Fruit fly (Drosophila melanogaster) whole organism, embryonic: ENCODE measurements around the gene Sqor.
A peak's percentile ranks its signal among the peaks of the same experiment; 100 is the strongest.

Experiments
- Atf3 ChIP-seq: fragments of 200-800 bp; sonication (Bioruptor generic); optimal IDR thresholded peaks from 3 replicates; lab custom pipeline; 2016; ENCODE audit warnings: missing biosample characterization, missing genetic modification characterization
- B-H2 ChIP-seq: fragments of 200-800 bp; sonication (Bioruptor generic); optimal IDR thresholded peaks from 2 replicates; lab custom pipeline; 2018; ENCODE audit warnings: missing biosample characterization, mild to moderate bottlenecking, missing genetic modification characterization
- BEAF-32 ChIP-seq: fragments of 200-800 bp; sonication (Bioruptor generic); optimal IDR thresholded peaks from 3 replicates; lab custom pipeline; 2017; ENCODE audit warnings: missing biosample characterization, missing genetic modification characterization, mild to moderate bottlenecking, moderate library complexity, missing genetic modification reagents
- Blimp-1 ChIP-seq: fragments of 200-800 bp; sonication (Bioruptor generic); optimal IDR thresholded peaks from 3 replicates; lab custom pipeline; 2018; ENCODE audit warnings: missing biosample characterization, missing genetic modification characterization, mild to moderate bottlenecking, moderate library complexity, missing genetic modification reagents
- C15 ChIP-seq: fragments of 200-800 bp; sonication (Bioruptor generic); IDR thresholded peaks from 3 replicates; pipeline ENCODE4 v1.3.6; 2022; ENCODE audit warnings: missing biosample characterization, missing genetic modification characterization
- CG1024 ChIP-seq: fragments of 200-800 bp; sonication (Bioruptor generic); IDR thresholded peaks from 2 replicates; pipeline ENCODE4 v1.3.6; 2022; ENCODE audit warnings: missing biosample characterization, missing genetic modification characterization
- CG10366 ChIP-seq: fragments of 200-800 bp; sonication (Bioruptor generic); IDR thresholded peaks from 2 replicates; pipeline ENCODE4 v1.3.6; 2022; ENCODE audit warnings: missing biosample characterization, missing genetic modification characterization
- CG13424 ChIP-seq: fragments of 200-800 bp; sonication (Bioruptor generic); optimal IDR thresholded peaks from 2 replicates; lab custom pipeline; 2019; ENCODE audit warnings: missing biosample characterization, mild to moderate bottlenecking, missing genetic modification characterization, moderate library complexity
- CG13624 ChIP-seq: fragments of 200-800 bp; sonication (Bioruptor generic); optimal IDR thresholded peaks from 2 replicates; lab custom pipeline; 2016; ENCODE audit warnings: missing biosample characterization, missing genetic modification characterization
- CG14050 ChIP-seq: fragments of 200-800 bp; sonication (Bioruptor generic); IDR thresholded peaks from 3 replicates; pipeline ENCODE4 v1.3.6; 2022; ENCODE audit warnings: missing biosample characterization, missing genetic modification characterization
- CG17612 ChIP-seq: fragments of 200-800 bp; sonication (Bioruptor generic); IDR thresholded peaks from 2 replicates; pipeline ENCODE4 v1.3.6; 2022; ENCODE audit warnings: missing biosample characterization, missing genetic modification characterization
- CG18599 ChIP-seq: fragments of 200-800 bp; sonication (Bioruptor generic); optimal IDR thresholded peaks from 3 replicates; lab custom pipeline; 2017; ENCODE audit warnings: missing biosample characterization, missing genetic modification characterization, mild to moderate bottlenecking, moderate library complexity, missing genetic modification reagents
- CG2120 ChIP-seq: fragments of 200-800 bp; sonication (Bioruptor generic); optimal IDR thresholded peaks from 3 replicates; lab custom pipeline; 2016; ENCODE audit warnings: missing biosample characterization, missing genetic modification characterization
- CG2199 ChIP-seq: fragments of 200-800 bp; sonication (Bioruptor generic); IDR thresholded peaks from 3 replicates; pipeline ENCODE4 v1.3.6; 2022; ENCODE audit warnings: missing biosample characterization, missing genetic modification characterization
- CG2678 ChIP-seq: fragments of 200-800 bp; sonication (Bioruptor generic); optimal IDR thresholded peaks from 3 replicates; lab custom pipeline; 2019; ENCODE audit warnings: missing biosample characterization, mild to moderate bottlenecking, missing genetic modification characterization, moderate library complexity
- CG30020 ChIP-seq: fragments of 200-800 bp; optimal IDR thresholded peaks from 2 replicates; lab custom pipeline; 2019; ENCODE audit warnings: missing biosample characterization, mild to moderate bottlenecking, missing genetic modification characterization, moderate library complexity
- CG32532 ChIP-seq: fragments of 200-800 bp; sonication (Bioruptor generic); IDR thresholded peaks from 2 replicates; pipeline ENCODE4 v1.3.6; 2022; ENCODE audit warnings: missing biosample characterization, missing genetic modification characterization
- CG3281 ChIP-seq: fragments of 200-800 bp; sonication (Bioruptor generic); optimal IDR thresholded peaks from 3 replicates; lab custom pipeline; 2017; ENCODE audit warnings: missing biosample characterization, mild to moderate bottlenecking, missing genetic modification characterization
- CG34376 ChIP-seq: fragments of 200-800 bp; sonication (Bioruptor generic); optimal IDR thresholded peaks from 2 replicates; lab custom pipeline; 2018; ENCODE audit warnings: missing biosample characterization, mild to moderate bottlenecking, missing genetic modification characterization
- CG34422 ChIP-seq: fragments of 200-800 bp; sonication (Bioruptor generic); IDR thresholded peaks from 3 replicates; pipeline ENCODE4 v1.3.6; 2022; ENCODE audit warnings: missing biosample characterization, missing genetic modification characterization
- CG6683 ChIP-seq: fragments of 200-800 bp; sonication (Bioruptor generic); optimal IDR thresholded peaks from 2 replicates; lab custom pipeline; 2017; ENCODE audit warnings: missing biosample characterization, mild to moderate bottlenecking, missing genetic modification characterization, missing genetic modification reagents
- CG7372 ChIP-seq: fragments of 200-800 bp; sonication (Bioruptor generic); IDR thresholded peaks from 2 replicates; pipeline ENCODE4 v1.3.6; 2022; ENCODE audit warnings: missing biosample characterization, missing genetic modification characterization
- CG8478 ChIP-seq: fragments of >200 bp; optimal IDR thresholded peaks from 2 replicates; lab custom pipeline; 2018
- CG8765 ChIP-seq: fragments of 200-800 bp; sonication (Bioruptor generic); IDR thresholded peaks from 2 replicates; pipeline ENCODE4 v1.3.6; 2022; ENCODE audit warnings: missing biosample characterization, missing genetic modification characterization
- CG9817 ChIP-seq: fragments of 200-800 bp; sonication (Bioruptor generic); optimal IDR thresholded peaks from 2 replicates; lab custom pipeline; 2018; ENCODE audit warnings: missing biosample characterization, mild to moderate bottlenecking, missing genetic modification characterization, moderate library complexity
- D ChIP-seq, 2 experiments: fragments of 200-800 bp in 1 of 2; fragments of >200 bp in 1 of 2; sonication (Bioruptor generic) in 1 of 2; optimal IDR thresholded peaks; 2 replicates in 1 of 2; 3 replicates in 1 of 2; lab custom pipeline; 2017; ENCODE audit warnings: mild to moderate bottlenecking in 1 of 2, missing biosample characterization in 1 of 2, missing genetic modification characterization in 1 of 2, missing genetic modification reagents in 1 of 2
- Hmx ChIP-seq: fragments of 200-800 bp; sonication (Bioruptor generic); optimal IDR thresholded peaks from 2 replicates; lab custom pipeline; 2016; ENCODE audit warnings: missing biosample characterization, missing genetic modification characterization
- Med ChIP-seq: fragments of 200-800 bp; sonication (Bioruptor generic); peaks from one replicate; lab custom pipeline; 2016; ENCODE audit warnings: missing biosample characterization, missing genetic modification characterization, mild to moderate bottlenecking, inconsistent platforms, moderate library complexity
- Nf-YA ChIP-seq: fragments of 200-800 bp; sonication (Bioruptor generic); IDR thresholded peaks from 2 replicates; pipeline ENCODE4 v1.3.6; 2022; ENCODE audit warnings: missing biosample characterization, missing genetic modification characterization
- Sox100B ChIP-seq: fragments of 200-800 bp; sonication (Bioruptor generic); optimal IDR thresholded peaks from 3 replicates; lab custom pipeline; 2018; ENCODE audit warnings: missing biosample characterization, mild to moderate bottlenecking, missing genetic modification characterization
- Sry-δ ChIP-seq: fragments of 200-800 bp; sonication (Bioruptor generic); optimal IDR thresholded peaks from 2 replicates; lab custom pipeline; 2016; ENCODE audit warnings: missing biosample characterization, missing genetic modification characterization
- Usf ChIP-seq: fragments of 200-800 bp; sonication (Bioruptor generic); optimal IDR thresholded peaks from 2 replicates; lab custom pipeline; 2017; ENCODE audit warnings: missing genotype, missing biosample characterization, missing genetic modification characterization
- bbx ChIP-seq: fragments of 200-800 bp; sonication (Bioruptor generic); IDR thresholded peaks from 2 replicates; pipeline ENCODE4 v1.3.6; 2022; ENCODE audit warnings: missing biosample characterization, missing genetic modification characterization; ENCODE audit not compliant: partially characterized antibody
- bcd ChIP-seq: fragments of 200-800 bp; sonication (Bioruptor generic); optimal IDR thresholded peaks from 2 replicates; lab custom pipeline; 2017; ENCODE audit warnings: missing biosample characterization, mild to moderate bottlenecking, missing genetic modification characterization
- bowl ChIP-seq: fragments of 200-800 bp; sonication (Bioruptor generic); IDR thresholded peaks from 2 replicates; pipeline ENCODE4 v1.3.6; 2022; ENCODE audit warnings: missing biosample characterization, missing genetic modification characterization
- crp ChIP-seq, 2 experiments: fragments of 200-800 bp; sonication (Bioruptor generic); optimal IDR thresholded peaks; 2 replicates in 1 of 2; 3 replicates in 1 of 2; lab custom pipeline; 2017; ENCODE audit warnings: missing biosample characterization in 2 of 2, missing genetic modification characterization in 2 of 2, mild to moderate bottlenecking in 1 of 2, moderate library complexity in 1 of 2
- dmrt11E ChIP-seq: fragments of 200-800 bp; sonication (Bioruptor generic); optimal IDR thresholded peaks from 3 replicates; lab custom pipeline; 2018; ENCODE audit warnings: missing biosample characterization, mild to moderate bottlenecking, missing genetic modification characterization, moderate library complexity
- gce ChIP-seq: fragments of 200-800 bp; sonication (Bioruptor generic); IDR thresholded peaks from 3 replicates; pipeline ENCODE4 v1.3.6; 2022; ENCODE audit warnings: missing biosample characterization, missing genetic modification characterization
- insv ChIP-seq, 2 experiments: fragments of 200-800 bp; sonication (Bioruptor generic); optimal IDR thresholded peaks; 3 replicates each; lab custom pipeline; 2016 to 2018; ENCODE audit warnings: missing biosample characterization in 2 of 2, missing genetic modification characterization in 2 of 2
- kah ChIP-seq: fragments of 200-800 bp; sonication (Bioruptor generic); optimal IDR thresholded peaks from 2 replicates; lab custom pipeline; 2018; ENCODE audit warnings: missing biosample characterization, mild to moderate bottlenecking, missing genetic modification characterization
- klu ChIP-seq: fragments of 200-800 bp; sonication (Bioruptor generic); IDR thresholded peaks from 2 replicates; pipeline ENCODE4 v1.3.6; 2022; ENCODE audit warnings: missing biosample characterization, missing genetic modification characterization
- lmd ChIP-seq: fragments of 200-800 bp; sonication (Bioruptor generic); IDR thresholded peaks from 2 replicates; pipeline ENCODE4 v1.3.6; 2022; ENCODE audit warnings: missing biosample characterization, missing genetic modification characterization
- pb ChIP-seq: fragments of 200-800 bp; sonication (Bioruptor generic); optimal IDR thresholded peaks from 3 replicates; lab custom pipeline; 2016; ENCODE audit warnings: missing biosample characterization, missing genetic modification characterization
- sc ChIP-seq, 3 experiments: fragments of >200 bp in 2 of 3; fragments of 200-800 bp in 1 of 3; sonication (Bioruptor generic) in 1 of 3; optimal IDR thresholded peaks; 2 replicates in 2 of 3; 3 replicates in 1 of 3; lab custom pipeline; 2017; ENCODE audit warnings: mild to moderate bottlenecking in 1 of 3, missing biosample characterization in 1 of 3, missing genetic modification characterization in 1 of 3, missing genetic modification reagents in 1 of 3
- sima ChIP-seq: fragments of 200-800 bp; sonication (Bioruptor generic); optimal IDR thresholded peaks from 2 replicates; lab custom pipeline; 2016; ENCODE audit warnings: missing biosample characterization, missing genetic modification characterization
- sisA ChIP-seq: fragments of 200-800 bp; sonication (Bioruptor generic); IDR thresholded peaks from 2 replicates; pipeline ENCODE4 v1.3.6; 2022; ENCODE audit warnings: missing biosample characterization, missing genetic modification characterization
- tio ChIP-seq: fragments of 200-800 bp; sonication (Bioruptor generic); optimal IDR thresholded peaks from 2 replicates; lab custom pipeline; 2017; ENCODE audit warnings: missing biosample characterization, missing genetic modification characterization, inconsistent platforms
- tup ChIP-seq: fragments of 200-800 bp; sonication (Bioruptor generic); optimal IDR thresholded peaks from 2 replicates; lab custom pipeline; 2016; ENCODE audit warnings: missing biosample characterization, mild to moderate bottlenecking, missing genetic modification characterization, moderate library complexity
- usp ChIP-seq: fragments of >200 bp; optimal IDR thresholded peaks from 2 replicates; lab custom pipeline; 2017; ENCODE audit warnings: missing biosample characterization, missing genetic modification characterization
- yki ChIP-seq: fragments of >200 bp; optimal IDR thresholded peaks from 3 replicates; lab custom pipeline; 2018

The Sqor gene

dm6 chr3L:4259102-4259558, 19.2 kb downstream of the Sqor start, which contains the start of the genes CG15011 and CG1309 (continued):
- TF ChIP-seq Med (peak; percentile 97), klu (GFP tag; lab: Robert Waterston, UW) (peak; percentile 69; the same call in 1 of the 2 replicates), sima (GFP tag; lab: Kevin White, UChicago) (peak; percentile 37), usp (GFP tag; lab: Kevin White, UChicago) (no peak), dmrt11E (tag; lab: Kevin White, UChicago) (peak; percentile 85), CG9817 (tag; lab: Kevin White, UChicago) (peak; percentile 89), tio (GFP tag; lab: Kevin White, UChicago) (no peak), BEAF-32 (peak; percentile 63), CG2199 (GFP tag; lab: Robert Waterston, UW) (0 out of 3 replicates have a peak, but pooled peaks have one; percentile 23), C15 (peak; percentile 60; the same call in 1 of the 3 replicates), Usf (GFP tag; lab: Kevin White, UChicago) (peak; percentile 51), CG7372 (GFP tag; lab: Robert Waterston, UW) (peak; percentile 80), CG32532 (GFP tag; lab: Robert Waterston, UW) (peak; percentile 83), CG18599 (peak; percentile 83), Sry-δ (GFP tag; lab: Kevin White, UChicago) (peak; percentile 70), gce (no peak), D (optimal IDR thresholded peaks at IDR 0.05; lab: Kevin White, UChicago) (no peak), D (GFP tag; optimal IDR thresholded peaks at IDR 0.05; lab: Kevin White, UChicago) (peak; percentile 66), bbx (GFP tag; lab: Robert Waterston, UW) (no peak), insv (GFP tag; optimal IDR thresholded peaks at IDR 0.05; lab: Kevin White, UChicago) (peak; percentile 21 to 84), CG6683 (GFP tag; lab: Kevin White, UChicago) (peak; percentile 49), Nf-YA (GFP tag; lab: Robert Waterston, UW) (no peak), pb (GFP tag; lab: Kevin White, UChicago) (peak; percentile 82), CG8478 (lab: Kevin White, UChicago) (no peak), CG34422 (GFP tag; lab: Robert Waterston, UW) (peak; percentile 82), Hmx (peak; percentile 72), CG2120 (GFP tag; lab: Kevin White, UChicago) (peak; percentile 94), CG8765 (GFP tag; lab: Robert Waterston, UW) (peak; percentile 43; the same call in 1 of the 2 replicates), bcd (GFP tag; lab: Kevin White, UChicago) (peak; percentile 80), CG10366 (GFP tag; lab: Robert Waterston, UW) (peak; percentile 76), CG34376 (GFP tag; lab: Kevin White, UChicago) (peak; percentile 86), Sox100B (peak; percentile 76), bowl (GFP tag; lab: Robert Waterston, UW) (no peak), CG3281 (peak; percentile 99), kah (GFP tag; lab: Kevin White, UChicago) (peak; percentile 14), Atf3 (GFP tag; lab: Kevin White, UChicago) (peak; percentile 85), CG14050 (GFP tag; lab: Robert Waterston, UW) (peak; percentile 62), CG13424 (tag; lab: Kevin White, UChicago) (peak; percentile 90), CG2678 (peak; percentile 87), sisA (GFP tag; lab: Robert Waterston, UW) (peak; percentile 84), CG17612 (GFP tag; lab: Robert Waterston, UW) (0 out of 2 replicates have a peak, but pooled peaks have one; percentile 6), tup (GFP tag; lab: Kevin White, UChicago) (peak; percentile 31), yki (lab: Kevin White, UChicago) (no peak), Blimp-1 (GFP tag; lab: Kevin White, UChicago) (peak; percentile 77), B-H2 (GFP tag; lab: Kevin White, UChicago) (peak; percentile 86), CG1024 (GFP tag; lab: Robert Waterston, UW) (no peak), sc (optimal IDR thresholded peaks at IDR 0.05; lab: Kevin White, UChicago) (no peak), sc (GFP tag; optimal IDR thresholded peaks at IDR 0.05; lab: Kevin White, UChicago) (peak; percentile 70), CG13624 (GFP tag; lab: Kevin White, UChicago) (peak; percentile 88), lmd (GFP tag; lab: Robert Waterston, UW) (peak; percentile 83), CG30020 (tag; lab: Kevin White, UChicago) (peak; percentile 79), crp (GFP tag; optimal IDR thresholded peaks at IDR 0.05; lab: Kevin White, UChicago) (peak; percentile 72 to 87)
